Fruit fly (Drosophila melanogaster) Kc167 (cell line): ENCODE measurements around the gene eIF3i.

Source experiments
- Myc ChIP-seq: fragments of >200 bp; optimal IDR thresholded peaks from 2 replicates; lab custom pipeline; 2017; ENCODE audit warnings: missing external identifiers
- Sin3A ChIP-seq: fragments of >200 bp; optimal IDR thresholded peaks from 2 replicates; lab custom pipeline; 2018; ENCODE audit warnings: missing external identifiers
- h ChIP-seq: fragments of >200 bp; optimal IDR thresholded peaks from 3 replicates; lab custom pipeline; 2018; ENCODE audit warnings: missing external identifiers
- insv ChIP-seq: fragments of >200 bp; optimal IDR thresholded peaks from 3 replicates; lab custom pipeline; 2018; ENCODE audit warnings: missing external identifiers
- psq ChIP-seq: fragments of >200 bp; optimal IDR thresholded peaks from 2 replicates; lab custom pipeline; 2017; ENCODE audit warnings: missing external identifiers
- ttk ChIP-seq: sonication (Bioruptor generic); optimal IDR thresholded peaks from 2 replicates; lab custom pipeline; 2017; ENCODE audit warnings: missing external identifiers

DNA sequence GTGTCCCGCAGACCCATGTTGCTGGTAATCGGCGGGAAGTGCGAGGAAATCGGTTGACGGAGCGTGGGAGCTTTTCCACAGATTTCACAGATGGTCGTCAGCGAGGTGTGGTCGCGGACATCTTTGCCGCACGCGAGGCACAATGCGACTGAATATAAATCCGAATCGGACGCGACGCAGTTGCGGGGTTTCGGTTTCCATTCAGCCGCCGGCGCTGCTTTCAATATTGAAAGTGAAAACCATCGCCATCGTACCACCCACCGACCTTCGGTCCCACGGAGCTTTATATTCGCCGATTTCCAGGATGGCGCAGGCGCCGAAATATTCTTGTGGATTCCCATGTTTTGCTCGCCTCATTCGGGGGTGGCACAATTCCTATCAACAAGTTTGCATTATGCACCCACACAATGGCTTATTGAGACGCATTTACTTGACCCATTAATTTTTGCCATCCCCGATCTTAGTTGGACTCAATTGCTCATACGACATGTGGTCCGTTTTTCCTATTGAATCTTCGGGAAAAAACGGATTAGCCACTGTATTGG, 31.2 kb downstream of the eIF3i start, which contains the start of gene hoe2:
- TF ChIP-seq psq, result no peak
- TF ChIP-seq ttk (lab: Kevin White, UChicago), result no peak
- no peak for TF ChIP-seq h
- TF ChIP-seq Myc (lab: Kevin White, UChicago), result no peak
- no peak for TF ChIP-seq insv (lab: Kevin White, UChicago)
- TF ChIP-seq Sin3A (lab: Kevin White, UChicago), result no peak
